Fruit fly (Drosophila melanogaster): Measurements from ENCODE around the gene Hsp70Bb.

Gene Hsp70Bb

DNA sequence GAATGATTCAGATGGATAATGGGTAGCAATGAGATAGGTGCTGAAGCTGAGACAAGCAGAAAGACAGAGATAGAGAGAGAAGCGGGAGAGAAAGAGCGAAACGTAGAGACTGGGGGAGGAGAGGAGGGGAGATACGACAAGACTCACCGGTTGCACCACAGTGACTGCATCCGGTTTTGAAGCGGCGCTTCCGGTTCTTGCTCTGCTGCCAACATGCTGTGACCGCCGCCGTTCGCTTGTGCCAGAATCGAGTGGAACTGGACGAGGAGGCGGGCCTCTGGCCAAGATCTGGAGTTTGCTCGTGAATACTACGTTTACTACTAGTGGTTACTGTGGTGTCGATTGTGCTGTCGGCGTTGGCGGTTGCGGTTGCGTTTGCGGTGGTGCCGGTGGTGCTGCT, 9.4 kb downstream of the Hsp70Bb start (continued):
- no peak for TF ChIP-seq Smox (GFP tag; optimal IDR thresholded peaks at IDR 0.05)
- TF ChIP-seq fd59A (GFP tag; optimal IDR thresholded peaks at IDR 0.05) = no peak
- TF ChIP-seq Ets96B (tag; optimal IDR thresholded peaks at IDR 0.05) = no peak
- no peak for TF ChIP-seq CG6276 (GFP tag; optimal IDR thresholded peaks at IDR 0.05)
- TF ChIP-seq spab (GFP tag; optimal IDR thresholded peaks at IDR 0.05) = no peak

- no peak for TF ChIP-seq esn (GFP tag; optimal IDR thresholded peaks at IDR 0.05)
- no peak for TF ChIP-seq Smox (GFP tag; optimal IDR thresholded peaks at IDR 0.05)
- TF ChIP-seq dsx (GFP tag; optimal IDR thresholded peaks at IDR 0.05; ENCODE audit: poor library complexity, severe bottlenecking) = no peak
- TF ChIP-seq CG6792 (GFP tag; optimal IDR thresholded peaks at IDR 0.05) = no peak
- no peak for TF ChIP-seq CG34406 (GFP tag; optimal IDR thresholded peaks at IDR 0.05)
- no peak for TF ChIP-seq CG8119 (GFP tag; IDR thresholded peaks at IDR 0.05)
Measured at dm6 chr3R:12525888-12526287, 20.3 kb downstream of the Hsp70Bb start, which contains the start of gene Hug. TSS of gene Hug (plus strand) at chr3R:12526188.

- no peak for TF ChIP-seq salr (GFP tag; optimal IDR thresholded peaks at IDR 0.05)
- TF ChIP-seq CG31627 (GFP tag; optimal IDR thresholded peaks at IDR 0.05) = no peak
- TF ChIP-seq acj6 (GFP tag; optimal IDR thresholded peaks at IDR 0.05) = no peak
- TF ChIP-seq Sox14 (GFP tag; optimal IDR thresholded peaks at IDR 0.05) = no peak
- TF ChIP-seq Hr4 (GFP tag; optimal IDR thresholded peaks at IDR 0.05) = no peak
- no peak for TF ChIP-seq Sox102F (GFP tag; optimal IDR thresholded peaks at IDR 0.05)
- no peak for TF ChIP-seq Lpt (GFP tag; optimal IDR thresholded peaks at IDR 0.05)
- TF ChIP-seq CG6276 (GFP tag; optimal IDR thresholded peaks at IDR 0.05) = no peak
- no peak for TF ChIP-seq Hr38 (GFP tag; optimal IDR thresholded peaks at IDR 0.05)
- no peak for TF ChIP-seq CG6163 (GFP tag; IDR thresholded peaks at IDR 0.05)
- no peak for TF ChIP-seq CG15336 (GFP tag; IDR thresholded peaks at IDR 0.05)
- peak; percentile 12 for TF ChIP-seq CG32006 (GFP tag; optimal IDR thresholded peaks at IDR 0.05)
- TF ChIP-seq CG10669 (GFP tag; optimal IDR thresholded peaks at IDR 0.05) = peak; percentile 23
- no peak for TF ChIP-seq lz (GFP tag; optimal IDR thresholded peaks at IDR 0.05)
- TF ChIP-seq cyc (GFP tag; optimal IDR thresholded peaks at IDR 0.05) = no peak
- TF ChIP-seq svp (GFP tag) = peak; percentile 14
- no peak for TF ChIP-seq pdm3 (GFP tag; optimal IDR thresholded peaks at IDR 0.05)
- TF ChIP-seq Sox15 (GFP tag; optimal IDR thresholded peaks at IDR 0.05) = no peak
- TF ChIP-seq Met (GFP tag; optimal IDR thresholded peaks at IDR 0.05) = no peak
- no peak for TF ChIP-seq CG8119 (GFP tag; IDR thresholded peaks at IDR 0.05)
- TF ChIP-seq fd85E (GFP tag; optimal IDR thresholded peaks at IDR 0.05) = no peak
Measured at dm6 chr3R:12542947-12543346, 37.4 kb downstream of the Hsp70Bb start.

DNA sequence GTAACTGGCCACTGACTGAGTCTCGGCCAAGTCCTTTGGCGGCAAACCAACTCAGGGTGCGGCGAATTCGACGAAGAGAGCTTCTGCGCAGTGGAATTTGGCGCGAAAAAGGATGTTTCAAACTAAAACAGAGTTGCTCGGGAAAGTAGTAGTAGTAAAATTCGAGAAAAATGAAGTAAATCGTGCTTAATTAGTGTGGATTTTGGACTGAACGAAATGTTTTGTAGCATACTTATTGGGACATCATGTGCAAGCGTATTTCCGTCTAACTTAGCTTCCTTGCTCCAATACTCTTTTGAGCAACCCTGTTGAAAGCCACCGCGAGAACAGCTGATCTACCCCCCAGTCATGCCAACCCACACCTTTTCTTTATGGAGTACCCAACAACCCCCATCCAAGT, 42.6 kb downstream of the Hsp70Bb start, which contains the start of gene Octbeta3R:
TSS of gene Octbeta3R (minus strand) at position 1 of the 400 bp plus-strand sequence.
- TF ChIP-seq svp (GFP tag) = peak; percentile 56
- TF ChIP-seq vri (GFP tag; optimal IDR thresholded peaks at IDR 0.05) = no peak
